Worm (Caenorhabditis elegans) whole organism, L3 larva: ENCODE measurements around the gene srh-149.

Experiments used
- elt-1 ChIP-seq: fragments of 150-350 bp; optimal IDR thresholded peaks from 2 replicates; lab custom pipeline; 2014; ENCODE audit warnings: missing biosample characterization, missing genetic modification characterization
- elt-2 ChIP-seq: sonication (generic microtip); optimal IDR thresholded peaks from 2 replicates; lab custom pipeline; 2016; ENCODE audit warnings: missing genetic modification reagents, mild to moderate bottlenecking, missing genetic modification characterization, missing compliant biosample characterization
- pha-4 ChIP-seq: fragments of 150-350 bp; optimal IDR thresholded peaks from 2 replicates; lab custom pipeline; 2014; ENCODE audit warnings: missing biosample characterization, missing genetic modification reagents, missing genetic modification characterization
- skn-1 ChIP-seq: fragments of 150-350 bp; optimal IDR thresholded peaks from 2 replicates; lab custom pipeline; 2014; ENCODE audit warnings: missing biosample characterization, missing genetic modification characterization
- unc-62 ChIP-seq: fragments of 150-350 bp; sonication (generic microtip); optimal IDR thresholded peaks from 4 replicates; lab custom pipeline; 2014; ENCODE audit warnings: missing biosample characterization, missing genetic modification reagents, missing genetic modification characterization
- zag-1 ChIP-seq: fragments of 150-350 bp; optimal IDR thresholded peaks from 2 replicates; lab custom pipeline; 2014; ENCODE audit warnings: missing biosample characterization, missing genetic modification characterization

DNA sequence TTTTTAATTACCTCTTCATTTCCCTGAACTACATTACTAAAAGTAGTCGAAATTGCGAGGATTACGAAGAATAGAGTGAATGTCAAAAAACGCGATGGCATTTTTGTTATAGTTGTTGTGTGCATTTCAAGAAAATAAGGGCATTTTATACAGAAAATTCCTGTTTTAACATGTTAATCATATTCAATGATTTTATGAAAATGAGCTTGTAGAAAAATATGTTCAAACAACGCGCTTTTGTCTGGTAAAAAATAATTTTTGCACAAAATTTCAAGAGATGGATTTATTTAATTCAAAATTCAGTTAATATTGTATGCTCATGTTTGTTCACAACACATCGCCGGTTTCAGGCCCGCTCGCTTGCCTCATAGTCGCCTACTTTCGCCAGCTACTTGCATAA, 42.9 kb downstream of the srh-149 start, which contains the start of gene T26E4.10:
- TF ChIP-seq zag-1 (no peak), skn-1 (no peak), pha-4 (tag; lab: Kevin White, UChicago) (no peak), elt-2 (tag; lab: Kevin White, UChicago) (no peak), unc-62 (GFP tag; lab: Kevin White, UChicago) (no peak), elt-1 (tag; lab: Kevin White, UChicago) (no peak)
